Fruit fly (Drosophila melanogaster) whole organism, embryonic: ENCODE results near the gene natalisin.
A peak's percentile ranks its signal among the peaks of the same experiment; 100 is the strongest.

Experiments used
- Atf-2 ChIP-seq: fragments of 200-800 bp; sonication (Bioruptor generic); optimal IDR thresholded peaks from 2 replicates; lab custom pipeline; 2016; ENCODE audit warnings: missing biosample characterization, missing genetic modification characterization
- Awh ChIP-seq: fragments of 200-800 bp; sonication (Bioruptor generic); IDR thresholded peaks from 2 replicates; pipeline ENCODE4, ENCODE4 v1.3.6; 2022; ENCODE audit warnings: missing biosample characterization, missing genetic modification characterization
- CG10979 ChIP-seq: fragments of 200-800 bp; sonication (Bioruptor generic); optimal IDR thresholded peaks from 2 replicates; lab custom pipeline; 2018; ENCODE audit warnings: missing biosample characterization, mild to moderate bottlenecking, missing genetic modification characterization, moderate library complexity
- CG11247 ChIP-seq: fragments of 200-800 bp; sonication (Bioruptor generic); IDR thresholded peaks from 2 replicates; pipeline ENCODE4 v1.3.6; 2022; ENCODE audit warnings: missing biosample characterization, missing genetic modification characterization
- CG11695 ChIP-seq: fragments of 200-800 bp; sonication (Bioruptor generic); IDR thresholded peaks from 3 replicates; pipeline ENCODE4 v1.3.6; 2022; ENCODE audit warnings: missing biosample characterization, missing genetic modification characterization
- CG1647 ChIP-seq: fragments of 200-800 bp; sonication (Bioruptor generic); optimal IDR thresholded peaks from 3 replicates; lab custom pipeline; 2016; ENCODE audit warnings: missing biosample characterization, missing genetic modification characterization
- CG17359 ChIP-seq: fragments of 200-800 bp; sonication (Bioruptor generic); optimal IDR thresholded peaks from 3 replicates; lab custom pipeline; 2018; ENCODE audit warnings: missing biosample characterization, mild to moderate bottlenecking, missing genetic modification characterization, moderate library complexity
- CG17829 ChIP-seq: fragments of 200-800 bp; optimal IDR thresholded peaks from 2 replicates; lab custom pipeline; 2019; ENCODE audit warnings: missing biosample characterization, mild to moderate bottlenecking, missing genetic modification characterization, moderate library complexity
- CG2129 ChIP-seq: fragments of 200-800 bp; sonication (Bioruptor generic); IDR thresholded peaks from 2 replicates; pipeline ENCODE4 v1.3.6; 2022; ENCODE audit warnings: missing biosample characterization, missing genetic modification characterization; ENCODE audit not compliant: partially characterized antibody
- CG3163 ChIP-seq: fragments of 200-800 bp; sonication (Bioruptor generic); optimal IDR thresholded peaks from 3 replicates; lab custom pipeline; 2016; ENCODE audit warnings: missing biosample characterization, missing genetic modification characterization
- CG4282 ChIP-seq: fragments of 200-800 bp; sonication (Bioruptor generic); optimal IDR thresholded peaks from 2 replicates; lab custom pipeline; 2016; ENCODE audit warnings: missing biosample characterization, missing genetic modification characterization
- CG4360 ChIP-seq: fragments of 200-800 bp; sonication (Bioruptor generic); IDR thresholded peaks from 2 replicates; pipeline ENCODE4 v1.3.6; 2022; ENCODE audit warnings: missing biosample characterization, missing genetic modification characterization
- CG4854 ChIP-seq: fragments of 200-800 bp; sonication (Bioruptor generic); optimal IDR thresholded peaks from 2 replicates; lab custom pipeline; 2016; ENCODE audit warnings: missing biosample characterization, missing genetic modification characterization, inconsistent platforms
- CG6689 ChIP-seq: fragments of 200-800 bp; sonication (Bioruptor generic); IDR thresholded peaks from 2 replicates; pipeline ENCODE4 v1.3.6; 2022; ENCODE audit warnings: missing biosample characterization, missing genetic modification characterization
- CG6813 ChIP-seq: fragments of 200-800 bp; sonication (Bioruptor generic); optimal IDR thresholded peaks from 2 replicates; lab custom pipeline; 2017; ENCODE audit warnings: missing biosample characterization, missing genetic modification characterization, mild to moderate bottlenecking, moderate library complexity, missing genetic modification reagents
- CG7556 ChIP-seq: fragments of 200-800 bp; sonication (Bioruptor generic); optimal IDR thresholded peaks from 2 replicates; lab custom pipeline; 2017; ENCODE audit warnings: missing biosample characterization, mild to moderate bottlenecking, missing genetic modification characterization
- CG9932 ChIP-seq: fragments of 200-800 bp; sonication (Bioruptor generic); IDR thresholded peaks from 2 replicates; pipeline ENCODE4 v1.3.6; 2022; ENCODE audit warnings: missing biosample characterization, missing genetic modification characterization
- D19A ChIP-seq: fragments of 200-800 bp; optimal IDR thresholded peaks from 3 replicates; lab custom pipeline; 2019; ENCODE audit warnings: missing biosample characterization, mild to moderate bottlenecking, missing genetic modification characterization, moderate library complexity
- Deaf1 ChIP-seq: fragments of 200-800 bp; optimal IDR thresholded peaks from 3 replicates; lab custom pipeline; 2019; ENCODE audit warnings: missing biosample characterization, mild to moderate bottlenecking, missing genetic modification characterization, moderate library complexity
- Doc2 ChIP-seq: fragments of 200-800 bp; sonication (Bioruptor generic); IDR thresholded peaks from 2 replicates; pipeline ENCODE4 v1.3.6; 2022; ENCODE audit warnings: missing biosample characterization, missing genetic modification characterization
- Dp ChIP-seq: fragments of 200-800 bp; sonication (Bioruptor generic); optimal IDR thresholded peaks from 2 replicates; lab custom pipeline; 2018; ENCODE audit warnings: missing biosample characterization, mild to moderate bottlenecking, missing genetic modification characterization, moderate library complexity
- Drgx ChIP-seq: fragments of 200-800 bp; sonication (Bioruptor generic); IDR thresholded peaks from 2 replicates; pipeline ENCODE4 v1.3.6; 2022; ENCODE audit warnings: missing biosample characterization, missing genetic modification characterization
- GATAe ChIP-seq: fragments of 200-800 bp; sonication (Bioruptor generic); conservative IDR thresholded peaks from 2 replicates; pipeline ENCODE4 v1.3.6; 2022; ENCODE audit warnings: missing biosample characterization, missing genetic modification characterization
- Gug ChIP-seq: fragments of 200-800 bp; sonication (Bioruptor generic); IDR thresholded peaks from 4 replicates; pipeline ENCODE4 v1.3.6; 2022; ENCODE audit warnings: missing biosample characterization, missing genetic modification characterization
- H15 ChIP-seq: fragments of 200-800 bp; sonication (Bioruptor generic); IDR thresholded peaks from 3 replicates; pipeline ENCODE4 v1.3.6; 2022; ENCODE audit warnings: missing biosample characterization, missing genetic modification characterization
- Kr ChIP-seq: fragments of 200-800 bp; sonication (Bioruptor generic); optimal IDR thresholded peaks from 2 replicates; lab custom pipeline; 2017; ENCODE audit warnings: missing biosample characterization, mild to moderate bottlenecking, missing genetic modification characterization
- NC2α ChIP-seq: fragments of 200-800 bp; sonication (Bioruptor generic); optimal IDR thresholded peaks from 2 replicates; lab custom pipeline; 2016; ENCODE audit warnings: missing biosample characterization, missing genetic modification characterization
- Pdp1 ChIP-seq, 2 experiments: fragments of 200-800 bp; sonication (Bioruptor generic); optimal IDR thresholded peaks; 3 replicates each; lab custom pipeline; 2016; ENCODE audit warnings: missing biosample characterization in 2 of 2, missing genetic modification characterization in 2 of 2, mild to moderate bottlenecking in 1 of 2, moderate library complexity in 1 of 2
- Sox102F ChIP-seq: fragments of 200-800 bp; sonication (Bioruptor generic); optimal IDR thresholded peaks from 2 replicates; lab custom pipeline; 2018; ENCODE audit warnings: missing biosample characterization, mild to moderate bottlenecking, missing genetic modification characterization, moderate library complexity
- amos ChIP-seq: fragments of 200-800 bp; sonication (Bioruptor generic); IDR thresholded peaks from 2 replicates; pipeline ENCODE4 v1.3.6; 2022; ENCODE audit warnings: missing biosample characterization, missing genetic modification characterization; ENCODE audit not compliant: partially characterized antibody
- bbx ChIP-seq: fragments of 200-800 bp; sonication (Bioruptor generic); IDR thresholded peaks from 2 replicates; pipeline ENCODE4 v1.3.6; 2022; ENCODE audit warnings: missing biosample characterization, missing genetic modification characterization; ENCODE audit not compliant: partially characterized antibody
- bigmax ChIP-seq: fragments of 200-800 bp; sonication (Bioruptor generic); optimal IDR thresholded peaks from 2 replicates; lab custom pipeline; 2018; ENCODE audit warnings: missing biosample characterization, mild to moderate bottlenecking, missing genetic modification characterization
- bowl ChIP-seq: fragments of 200-800 bp; sonication (Bioruptor generic); IDR thresholded peaks from 2 replicates; pipeline ENCODE4 v1.3.6; 2022; ENCODE audit warnings: missing biosample characterization, missing genetic modification characterization
- corto ChIP-seq: fragments of 200-800 bp; sonication (Bioruptor generic); optimal IDR thresholded peaks from 2 replicates; lab custom pipeline; 2016; ENCODE audit warnings: missing biosample characterization, mild to moderate bottlenecking, missing genetic modification characterization, moderate library complexity
- dati ChIP-seq: fragments of 200-800 bp; sonication (Bioruptor generic); IDR thresholded peaks from 2 replicates; pipeline ENCODE4 v1.3.6; 2022; ENCODE audit warnings: missing biosample characterization, missing genetic modification characterization
- dimm ChIP-seq: fragments of 200-800 bp; sonication (Bioruptor generic); IDR thresholded peaks from 2 replicates; pipeline ENCODE4 v1.3.6; 2022; ENCODE audit warnings: missing biosample characterization, missing genetic modification characterization
- eyg ChIP-seq: fragments of 200-800 bp; sonication (Bioruptor generic); optimal IDR thresholded peaks from 3 replicates; lab custom pipeline; 2016; ENCODE audit warnings: missing biosample characterization, missing genetic modification characterization
- fd3F ChIP-seq: fragments of 200-800 bp; sonication (Bioruptor generic); optimal IDR thresholded peaks from 2 replicates; lab custom pipeline; 2018; ENCODE audit warnings: missing biosample characterization, mild to moderate bottlenecking, missing genetic modification characterization, moderate library complexity
- gem ChIP-seq: fragments of 200-800 bp; sonication (Bioruptor generic); optimal IDR thresholded peaks from 2 replicates; lab custom pipeline; 2019; ENCODE audit warnings: missing biosample characterization, mild to moderate bottlenecking, missing genetic modification characterization, moderate library complexity
- grau ChIP-seq: fragments of 200-800 bp; optimal IDR thresholded peaks from 3 replicates; lab custom pipeline; 2019; ENCODE audit warnings: missing biosample characterization, mild to moderate bottlenecking, missing genetic modification characterization, moderate library complexity
- her ChIP-seq: fragments of 200-800 bp; sonication (Bioruptor generic); optimal IDR thresholded peaks from 2 replicates; lab custom pipeline; 2016; ENCODE audit warnings: missing biosample characterization, missing genetic modification characterization
- insv ChIP-seq, 2 experiments: fragments of 200-800 bp; sonication (Bioruptor generic); optimal IDR thresholded peaks; 3 replicates each; lab custom pipeline; 2016 to 2018; ENCODE audit warnings: missing biosample characterization in 2 of 2, missing genetic modification characterization in 2 of 2
- knrl ChIP-seq: fragments of 200-800 bp; sonication (Bioruptor generic); IDR thresholded peaks from 3 replicates; pipeline ENCODE4 v1.3.6; 2022; ENCODE audit warnings: missing biosample characterization, missing genetic modification characterization; ENCODE audit not compliant: partially characterized antibody
- lov ChIP-seq, 2 experiments: fragments of 200-800 bp in 1 of 2; fragments of >200 bp in 1 of 2; sonication (Bioruptor generic) in 1 of 2; IDR thresholded peaks in 1 of 2; optimal IDR thresholded peaks in 1 of 2; 2 replicates in 1 of 2; 3 replicates in 1 of 2; pipeline versions ENCODE4 v1.3.6 to Lab custom; 2017 to 2022; ENCODE audit warnings: missing biosample characterization in 1 of 2, missing genetic modification characterization in 1 of 2
- pzg ChIP-seq: fragments of 200-800 bp; sonication (Bioruptor generic); optimal IDR thresholded peaks from 3 replicates; lab custom pipeline; 2018; ENCODE audit warnings: missing biosample characterization, mild to moderate bottlenecking, missing genetic modification characterization, moderate library complexity
- sqz ChIP-seq: fragments of 200-800 bp; sonication (Bioruptor generic); optimal IDR thresholded peaks from 3 replicates; lab custom pipeline; 2018; ENCODE audit warnings: missing biosample characterization, mild to moderate bottlenecking, missing genetic modification characterization
- vvl ChIP-seq: fragments of 200-800 bp; sonication (Bioruptor generic); IDR thresholded peaks from 2 replicates; pipeline ENCODE4 v1.3.6; 2022; ENCODE audit warnings: missing biosample characterization, missing genetic modification characterization
- wek ChIP-seq: fragments of 200-800 bp; sonication (Bioruptor generic); optimal IDR thresholded peaks from 3 replicates; lab custom pipeline; 2018; ENCODE audit warnings: missing biosample characterization, mild to moderate bottlenecking, missing genetic modification characterization, moderate library complexity
- zen2 ChIP-seq: fragments of 200-800 bp; sonication (Bioruptor generic); IDR thresholded peaks from 3 replicates; pipeline ENCODE4 v1.3.6; 2022; ENCODE audit warnings: missing biosample characterization, missing genetic modification characterization; ENCODE audit not compliant: partially characterized antibody

The natalisin gene

DNA sequence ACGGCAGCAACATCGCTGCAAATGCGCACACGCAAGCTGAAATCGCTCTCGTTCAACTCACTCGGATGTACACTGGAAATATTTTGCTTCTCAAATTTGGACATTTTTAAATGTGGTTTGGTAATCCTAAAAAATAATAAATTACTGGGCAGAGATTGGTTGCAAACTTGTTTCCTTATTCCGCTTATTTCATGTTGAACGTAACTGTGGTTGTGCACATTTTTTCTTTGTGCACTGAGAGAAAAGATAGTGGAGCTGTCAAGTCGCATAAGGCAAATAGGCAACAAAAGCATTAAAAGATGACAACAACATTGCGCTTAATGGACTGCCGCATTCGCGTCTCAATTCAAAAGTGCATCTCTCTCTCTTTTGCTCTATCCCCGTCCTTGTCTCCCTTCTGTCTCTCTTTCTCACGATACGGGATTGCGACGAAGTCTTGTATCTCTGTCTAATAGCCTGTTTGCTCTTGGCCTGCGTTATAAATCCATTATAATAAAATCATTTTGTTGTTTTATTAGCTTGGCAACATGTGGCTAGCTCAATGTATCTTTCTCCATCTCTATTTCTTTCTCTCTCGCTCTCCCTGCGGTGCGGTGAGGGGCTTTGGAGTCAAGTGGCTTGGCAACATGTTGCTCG, 45.1 kb upstream of the natalisin start (continued):
- TF ChIP-seq knrl (GFP tag; lab: Robert Waterston, UW) (no peak), bbx (GFP tag; lab: Robert Waterston, UW) (no peak), zen2 (no peak), D19A (tag; lab: Kevin White, UChicago) (peak; percentile 84), CG6813 (GFP tag; lab: Kevin White, UChicago) (peak; percentile 61), gem (tag; lab: Kevin White, UChicago) (peak; percentile 96), CG17829 (tag; lab: Kevin White, UChicago) (peak; percentile 73), Doc2 (GFP tag; lab: Robert Waterston, UW) (peak; percentile 61), CG3163 (peak; percentile 89), Gug (peak; percentile 63; the same call in 2 of the 4 replicates), eyg (GFP tag; lab: Kevin White, UChicago) (peak; percentile 83), CG1647 (GFP tag; lab: Kevin White, UChicago) (peak; percentile 81), CG4360 (GFP tag; lab: Robert Waterston, UW) (peak; percentile 65), CG10979 (tag; lab: Kevin White, UChicago) (peak; percentile 89), amos (no peak), grau (tag; lab: Kevin White, UChicago) (peak; percentile 92), Deaf1 (peak; percentile 64), CG2129 (GFP tag; lab: Robert Waterston, UW) (no peak), pzg (GFP tag; lab: Kevin White, UChicago) (no peak), fd3F (GFP tag; lab: Kevin White, UChicago) (peak; percentile 89), CG4282 (GFP tag; lab: Kevin White, UChicago) (peak; percentile 95), dimm (GFP tag; lab: Robert Waterston, UW) (peak; percentile 92), lov (optimal IDR thresholded peaks at IDR 0.05; lab: Kevin White, UChicago) (no peak), lov (GFP tag; IDR thresholded peaks at IDR 0.05; lab: Robert Waterston, UW) (peak; percentile 93), insv (GFP tag; optimal IDR thresholded peaks at IDR 0.05; lab: Kevin White, UChicago) (peak in 1 of 2 experiments; percentile 71), GATAe (GFP tag; lab: Robert Waterston, UW) (peak; percentile 83), CG4854 (GFP tag; lab: Kevin White, UChicago) (peak; percentile 77), her (GFP tag; lab: Kevin White, UChicago) (peak; percentile 91), Pdp1 (GFP tag; optimal IDR thresholded peaks at IDR 0.05; lab: Kevin White, UChicago) (peak; percentile 84 to 90), CG7556 (GFP tag; lab: Kevin White, UChicago) (peak; percentile 93), sqz (GFP tag; lab: Kevin White, UChicago) (peak; percentile 65), Kr (GFP tag; lab: Kevin White, UChicago) (no peak), CG9932 (GFP tag; lab: Robert Waterston, UW) (peak; percentile 90), Atf-2 (peak; percentile 95), Dp (GFP tag; lab: Kevin White, UChicago) (no peak), bigmax (no peak)

- TF ChIP-seq H15 (GFP tag; lab: Robert Waterston, UW): no peak
- no peak for TF ChIP-seq zen2
- peak; percentile 40 for TF ChIP-seq corto (GFP tag; lab: Kevin White, UChicago)
- 0 out of 2 replicates have a peak, but pooled peaks have one; percentile 11 for TF ChIP-seq Awh (GFP tag; lab: Robert Waterston, UW)
- no peak for TF ChIP-seq CG11247
- peak; percentile 15 for TF ChIP-seq CG17359 (tag; lab: Kevin White, UChicago)
- no peak for TF ChIP-seq CG6813 (GFP tag; lab: Kevin White, UChicago)
- peak; percentile 85 for TF ChIP-seq Drgx (GFP tag; lab: Robert Waterston, UW)
- 0 out of 3 replicates have a peak, but pooled peaks have one; percentile 23 for TF ChIP-seq CG11695 (GFP tag; lab: Robert Waterston, UW)
- TF ChIP-seq CG6689: peak; percentile 22; the same call in 1 of the 2 replicates
- TF ChIP-seq vvl (GFP tag; lab: Robert Waterston, UW): peak; percentile 52; the same call in 1 of the 2 replicates
- TF ChIP-seq NC2α (GFP tag; lab: Kevin White, UChicago): no peak
- TF ChIP-seq dati (GFP tag; lab: Robert Waterston, UW): 0 out of 2 replicates have a peak, but pooled peaks have one; percentile 26
- peak; percentile 20 for TF ChIP-seq Sox102F
- TF ChIP-seq bowl (GFP tag; lab: Robert Waterston, UW): 0 out of 2 replicates have a peak, but pooled peaks have one; percentile 31
- TF ChIP-seq wek (GFP tag; lab: Kevin White, UChicago): no peak
Measured at dm6 chr3R:14373828-14374217, 44.6 kb upstream of the natalisin start.
